Worm (Caenorhabditis elegans): ENCODE results near the gene T14G8.2.

DNA sequence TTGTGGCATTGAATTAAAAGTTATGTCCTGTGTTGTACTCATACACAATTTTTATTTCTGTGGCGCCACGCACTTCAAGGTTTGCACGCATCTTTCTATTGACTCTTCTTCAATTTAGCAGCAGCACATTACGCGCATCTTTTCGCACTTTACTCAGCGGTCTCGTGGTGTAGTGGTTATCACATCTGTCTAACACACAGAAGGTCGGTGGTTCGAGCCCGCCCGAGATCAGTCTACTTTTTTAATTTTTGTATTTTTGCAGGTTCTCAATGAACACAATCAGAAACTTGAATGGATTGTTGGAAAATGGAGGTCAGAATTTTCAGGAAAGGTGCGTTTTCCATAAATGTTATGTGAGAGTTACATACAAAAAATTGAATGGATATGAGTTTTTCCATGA, 14.3 kb upstream of the T14G8.2 start:
- TF ChIP-seq pag-3 (tag; optimal IDR thresholded peaks at IDR 0.05; ENCODE audit: borderline replicate concordance), result no peak
- TF ChIP-seq hlh-15 (tag; optimal IDR thresholded peaks at IDR 0.05), result no peak
